Worm (Caenorhabditis elegans) whole organism, mixed stage, embryonic: ENCODE results near the gene cest-31.

Experiments used
- M03D4.4 ChIP-seq: sonication (generic microtip); optimal IDR thresholded peaks from 2 replicates; lab custom pipeline; 2017; ENCODE audit warnings: mild to moderate bottlenecking, missing genetic modification characterization, missing compliant biosample characterization
- bed-3 ChIP-seq: fragments of 200-800 bp; sonication (Bioruptor generic); optimal IDR thresholded peaks from 3 replicates; lab custom pipeline; 2018; ENCODE audit warnings: mild to moderate bottlenecking, missing genetic modification characterization, moderate library complexity, missing compliant biosample characterization
- blmp-1 ChIP-seq: fragments of 150-350 bp; optimal IDR thresholded peaks from 2 replicates; lab custom pipeline; 2014; ENCODE audit warnings: missing biosample characterization, missing genetic modification characterization
- ceh-39 ChIP-seq: fragments of 150-350 bp; optimal IDR thresholded peaks from 2 replicates; lab custom pipeline; 2014; ENCODE audit warnings: missing biosample characterization, missing genetic modification characterization
- ceh-43 ChIP-seq: fragments of 200-800 bp; sonication (Bioruptor generic); optimal IDR thresholded peaks from 2 replicates; lab custom pipeline; 2018; ENCODE audit warnings: mild to moderate bottlenecking, missing genetic modification characterization, moderate library complexity, missing compliant biosample characterization
- ceh-83 ChIP-seq: fragments of 200-800 bp; sonication (Bioruptor generic); optimal IDR thresholded peaks from 2 replicates; lab custom pipeline; 2018; ENCODE audit warnings: mild to moderate bottlenecking, missing genetic modification characterization, missing compliant biosample characterization
- ces-1 ChIP-seq: fragments of 150-350 bp; optimal IDR thresholded peaks from 2 replicates; lab custom pipeline; 2014; ENCODE audit warnings: missing biosample characterization, missing genetic modification reagents, missing genetic modification characterization
- cnd-1 ChIP-seq: fragments of 200-800 bp; sonication (Bioruptor generic); optimal IDR thresholded peaks from 2 replicates; lab custom pipeline; 2018; ENCODE audit warnings: mild to moderate bottlenecking, missing genetic modification characterization, missing compliant biosample characterization
- drap-1 ChIP-seq: fragments of 200-800 bp; sonication (Bioruptor generic); optimal IDR thresholded peaks from 3 replicates; lab custom pipeline; 2018; ENCODE audit warnings: mild to moderate bottlenecking, missing genetic modification characterization, missing compliant biosample characterization
- elt-1 ChIP-seq: sonication (generic microtip); optimal IDR thresholded peaks from 2 replicates; lab custom pipeline; 2017; ENCODE audit warnings: missing genetic modification characterization, mild to moderate bottlenecking, missing compliant biosample characterization, antibody characterized with exemption, moderate library complexity, borderline replicate concordance; ENCODE audit not compliant: insufficient read depth
- elt-3 ChIP-seq: fragments of 150-350 bp; optimal IDR thresholded peaks from 2 replicates; lab custom pipeline; 2014; ENCODE audit warnings: missing biosample characterization, missing genetic modification characterization
- flh-1 ChIP-seq: fragments of 200-800 bp; sonication (Bioruptor generic); optimal IDR thresholded peaks from 2 replicates; lab custom pipeline; 2018; ENCODE audit warnings: mild to moderate bottlenecking, missing genetic modification characterization, moderate library complexity, missing compliant biosample characterization
- ham-2 ChIP-seq: fragments of 200-800 bp; sonication (Bioruptor generic); optimal IDR thresholded peaks from 2 replicates; lab custom pipeline; 2018; ENCODE audit warnings: mild to moderate bottlenecking, missing genetic modification characterization, missing compliant biosample characterization
- hlh-1 ChIP-seq: fragments of 150-350 bp; optimal IDR thresholded peaks from 2 replicates; lab custom pipeline; 2014; ENCODE audit warnings: missing biosample characterization, missing genetic modification reagents, missing genetic modification characterization
- lin-13 ChIP-seq: fragments of 150-350 bp; optimal IDR thresholded peaks from 2 replicates; lab custom pipeline; 2014; ENCODE audit warnings: missing biosample characterization, missing genetic modification characterization
- lin-32 ChIP-seq: fragments of 200-800 bp; sonication (Bioruptor generic); optimal IDR thresholded peaks from 2 replicates; lab custom pipeline; 2018; ENCODE audit warnings: mild to moderate bottlenecking, missing genetic modification characterization, missing compliant biosample characterization
- lsy-2 ChIP-seq: fragments of 150-350 bp; optimal IDR thresholded peaks from 2 replicates; lab custom pipeline; 2014; ENCODE audit warnings: missing biosample characterization, missing genetic modification characterization
- mab-5 ChIP-seq: fragments of 150-350 bp; optimal IDR thresholded peaks from 2 replicates; lab custom pipeline; 2014; ENCODE audit warnings: missing biosample characterization, missing genetic modification characterization
- mep-1 ChIP-seq: fragments of 150-350 bp; optimal IDR thresholded peaks from 2 replicates; lab custom pipeline; 2017; ENCODE audit warnings: missing biosample characterization, missing genetic modification reagents, missing genetic modification characterization, inconsistent platforms
- mls-2 ChIP-seq: sonication (generic microtip); optimal IDR thresholded peaks from 2 replicates; lab custom pipeline; 2016; ENCODE audit warnings: mild to moderate bottlenecking, missing genetic modification characterization, moderate library complexity, missing compliant biosample characterization
- nhr-12 ChIP-seq: fragments of 150-350 bp; optimal IDR thresholded peaks from 2 replicates; lab custom pipeline; 2014; ENCODE audit warnings: missing biosample characterization, missing genetic modification characterization
- nhr-2 ChIP-seq: fragments of 150-350 bp; optimal IDR thresholded peaks from 2 replicates; lab custom pipeline; 2014; ENCODE audit warnings: missing biosample characterization, missing genetic modification characterization
- nhr-237 ChIP-seq: fragments of 150-350 bp; optimal IDR thresholded peaks from 2 replicates; lab custom pipeline; 2014; ENCODE audit warnings: missing biosample characterization, missing genetic modification characterization
- nhr-28 ChIP-seq: fragments of 150-350 bp; optimal IDR thresholded peaks from 2 replicates; lab custom pipeline; 2014; ENCODE audit warnings: missing biosample characterization, missing genetic modification characterization
- nhr-76 ChIP-seq: sonication (generic microtip); optimal IDR thresholded peaks from 2 replicates; lab custom pipeline; 2017; ENCODE audit warnings: missing biosample characterization, missing genetic modification characterization
- pha-4 ChIP-seq: fragments of 150-350 bp; optimal IDR thresholded peaks from 2 replicates; lab custom pipeline; 2018; ENCODE audit warnings: missing biosample characterization, missing genetic modification reagents, missing genetic modification characterization
- sem-2 ChIP-seq: fragments of 200-800 bp; sonication (Bioruptor generic); optimal IDR thresholded peaks from 2 replicates; lab custom pipeline; 2018; ENCODE audit warnings: mild to moderate bottlenecking, missing genetic modification characterization, missing compliant biosample characterization
- snpc-4 ChIP-seq: fragments of 150-350 bp; optimal IDR thresholded peaks from 2 replicates; lab custom pipeline; 2014; ENCODE audit warnings: missing biosample characterization, missing genetic modification characterization
- sptf-1 ChIP-seq: sonication (generic microtip); optimal IDR thresholded peaks from 2 replicates; lab custom pipeline; 2017; ENCODE audit warnings: mild to moderate bottlenecking, missing genetic modification characterization, moderate library complexity, missing compliant biosample characterization
- unc-120 ChIP-seq: sonication (generic microtip); optimal IDR thresholded peaks from 2 replicates; lab custom pipeline; 2017; ENCODE audit warnings: missing genetic modification characterization, missing compliant biosample characterization; ENCODE audit not compliant: poor library complexity, severe bottlenecking
- unc-39 ChIP-seq: fragments of 150-350 bp; optimal IDR thresholded peaks from 2 replicates; lab custom pipeline; 2014; ENCODE audit warnings: missing biosample characterization, missing genetic modification characterization
- unc-62 ChIP-seq: fragments of 150-350 bp; optimal IDR thresholded peaks from 2 replicates; lab custom pipeline; 2014; ENCODE audit warnings: missing biosample characterization, missing genetic modification reagents, missing genetic modification characterization
- zip-8 ChIP-seq: fragments of 150-350 bp; optimal IDR thresholded peaks from 2 replicates; lab custom pipeline; 2014; ENCODE audit warnings: missing biosample characterization, missing genetic modification characterization
- ztf-11 ChIP-seq: fragments of 150-350 bp; optimal IDR thresholded peaks from 2 replicates; lab custom pipeline; 2014; ENCODE audit warnings: missing biosample characterization, missing genetic modification characterization

The cest-31 gene

DNA sequence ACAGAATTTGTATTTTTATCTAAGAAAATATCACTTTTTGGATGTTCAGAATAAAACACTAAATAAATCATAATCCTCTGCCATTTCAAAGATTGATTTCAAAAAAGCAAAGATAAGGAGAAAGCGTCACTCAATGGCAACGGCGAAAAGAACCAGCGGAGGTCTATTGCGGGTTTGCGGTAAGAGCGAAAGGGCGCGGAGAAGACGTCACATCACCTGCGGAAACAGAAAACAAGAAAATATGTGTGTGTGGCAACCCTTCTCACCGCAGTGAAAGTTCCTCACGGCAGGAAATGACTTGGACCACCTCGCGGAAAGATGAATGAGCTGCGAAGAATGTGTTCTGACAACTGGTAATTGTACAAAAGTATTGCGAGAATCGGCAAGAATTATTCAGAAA is 25.8 kb downstream of the cest-31 start:
- no peak for TF ChIP-seq mep-1 (tag; lab: Kevin White, UChicago)
- TF ChIP-seq blmp-1 (tag; lab: Kevin White, UChicago): peak; percentile 82
- no peak for TF ChIP-seq ceh-83 (GFP tag; lab: Kevin White, UChicago)
- TF ChIP-seq ceh-39 (tag; lab: Kevin White, UChicago): no peak
- no peak for TF ChIP-seq unc-120 (tag; lab: Kevin White, UChicago)
- no peak for TF ChIP-seq lsy-2 (tag; lab: Kevin White, UChicago)
- no peak for TF ChIP-seq snpc-4 (tag; lab: Kevin White, UChicago)
- TF ChIP-seq, all 35 proteins: peak for 1

DNA sequence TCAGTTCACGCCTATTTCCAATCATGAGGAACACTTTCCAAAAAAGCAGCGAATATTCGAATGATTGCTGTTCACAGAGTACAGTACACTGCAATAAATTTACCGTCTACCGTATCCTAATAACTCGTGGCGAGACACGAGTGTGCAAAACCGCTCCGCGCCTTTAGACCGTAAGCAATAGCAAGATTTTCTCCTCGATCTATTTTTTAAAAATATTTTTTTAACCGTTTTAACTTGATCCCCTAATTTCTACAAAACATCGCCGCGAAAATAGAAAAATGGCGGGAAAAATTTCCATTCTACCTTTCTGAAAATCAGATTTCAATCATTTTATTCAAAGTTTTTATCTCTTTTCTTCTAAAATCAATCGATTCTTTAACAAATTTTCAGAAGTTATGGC is 28.6 kb downstream of the cest-31 start, which contains the start of gene era-1:
Gene era-1 (plus strand): TSS at position 366 of the 400 bp plus-strand sequence.
- TF ChIP-seq lin-13 (no peak), mep-1 (tag; lab: Kevin White, UChicago) (no peak), M03D4.4 (tag; lab: Kevin White, UChicago) (no peak), ceh-39 (tag; lab: Kevin White, UChicago) (no peak)
- TF ChIP-seq, all 35 proteins: peak for 0

DNA sequence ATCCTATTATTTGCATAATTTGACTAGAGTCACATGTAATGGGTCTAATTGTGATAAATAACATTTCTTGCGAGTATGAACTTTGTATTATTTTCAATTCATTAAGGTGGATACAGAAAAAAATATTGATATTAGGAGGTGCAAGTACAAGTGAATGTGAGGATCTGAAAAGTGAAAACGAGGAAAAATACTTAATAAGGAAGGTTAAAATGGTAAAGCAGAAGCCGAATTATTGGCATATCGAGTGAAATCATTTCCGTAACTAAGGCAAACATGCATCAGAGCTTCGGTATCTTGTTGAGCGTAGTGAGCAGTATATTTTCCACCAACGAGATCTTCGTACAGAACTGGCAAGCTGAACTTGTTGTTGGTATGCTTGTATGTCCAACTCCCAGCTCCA is 30.4 kb downstream of the cest-31 start:
- TF ChIP-seq zip-8 (tag; lab: Kevin White, UChicago): no peak
- TF ChIP-seq ham-2 (GFP tag; lab: Kevin White, UChicago): no peak
- no peak for TF ChIP-seq flh-1 (GFP tag; lab: Kevin White, UChicago)
- TF ChIP-seq nhr-12: no peak
- TF ChIP-seq mab-5: no peak
- no peak for TF ChIP-seq unc-39 (tag; lab: Kevin White, UChicago)
- no peak for TF ChIP-seq elt-3 (tag; lab: Kevin White, UChicago)
- no peak for TF ChIP-seq hlh-1 (tag; lab: Kevin White, UChicago)
- no peak for TF ChIP-seq mep-1 (tag; lab: Kevin White, UChicago)
- TF ChIP-seq ceh-39 (tag; lab: Kevin White, UChicago): no peak
- TF ChIP-seq snpc-4 (tag; lab: Kevin White, UChicago): no peak
- no peak for TF ChIP-seq nhr-237 (tag; lab: Kevin White, UChicago)
- no peak for TF ChIP-seq unc-62 (GFP tag; lab: Kevin White, UChicago)
- no peak for TF ChIP-seq nhr-28 (tag; lab: Kevin White, UChicago)
- no peak for TF ChIP-seq ceh-43 (GFP tag; lab: Kevin White, UChicago)
- TF ChIP-seq elt-1 (tag; lab: Kevin White, UChicago): no peak
- no peak for TF ChIP-seq M03D4.4 (tag; lab: Kevin White, UChicago)

DNA sequence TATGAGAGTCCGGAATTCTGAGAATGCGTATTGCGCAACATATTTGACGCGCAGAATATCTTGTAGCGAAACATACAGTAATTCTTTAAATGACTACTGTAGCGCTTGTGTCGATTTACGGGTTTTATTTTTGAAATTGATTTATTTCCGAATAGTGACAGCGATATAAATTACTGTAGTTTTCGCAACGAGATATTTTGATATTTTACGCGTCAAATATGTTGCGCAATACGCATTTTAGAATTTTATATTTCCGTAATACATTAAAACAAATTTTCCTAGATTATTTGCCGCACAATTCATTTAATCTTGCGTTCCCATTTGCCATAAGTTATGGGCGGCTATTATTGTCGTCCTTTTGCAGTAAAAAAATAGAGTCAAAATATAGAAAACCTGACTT is 31.3 kb downstream of the cest-31 start:
- TF ChIP-seq zip-8 (tag; lab: Kevin White, UChicago) (peak; percentile 91), mls-2 (tag; lab: Kevin White, UChicago) (no peak)

DNA sequence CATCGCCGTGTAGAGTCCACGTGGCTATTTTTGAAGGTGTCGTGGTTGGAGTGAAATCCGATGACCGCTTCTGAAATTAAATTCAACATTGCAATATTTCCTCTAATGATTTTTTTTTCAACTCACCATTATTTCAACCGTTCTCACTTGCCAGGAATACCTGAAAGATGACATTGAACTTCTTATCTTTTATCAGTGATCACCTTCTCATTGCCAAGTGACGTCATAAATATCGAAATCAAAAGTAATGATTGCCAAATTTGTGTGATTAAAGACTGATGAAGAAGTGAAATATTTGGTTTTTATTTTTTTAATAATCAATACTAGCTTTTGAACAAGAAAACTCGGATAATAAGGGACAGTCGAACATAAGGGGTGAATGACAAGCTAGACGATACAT is 32.7 kb downstream of the cest-31 start, which contains the start of gene W02F12.4:
Gene W02F12.4 (minus strand): TSS at position 164 of the 400 bp plus-strand sequence.
- TF ChIP-seq zip-8 (tag; lab: Kevin White, UChicago) (peak; percentile 3), blmp-1 (tag; lab: Kevin White, UChicago) (no peak)

DNA sequence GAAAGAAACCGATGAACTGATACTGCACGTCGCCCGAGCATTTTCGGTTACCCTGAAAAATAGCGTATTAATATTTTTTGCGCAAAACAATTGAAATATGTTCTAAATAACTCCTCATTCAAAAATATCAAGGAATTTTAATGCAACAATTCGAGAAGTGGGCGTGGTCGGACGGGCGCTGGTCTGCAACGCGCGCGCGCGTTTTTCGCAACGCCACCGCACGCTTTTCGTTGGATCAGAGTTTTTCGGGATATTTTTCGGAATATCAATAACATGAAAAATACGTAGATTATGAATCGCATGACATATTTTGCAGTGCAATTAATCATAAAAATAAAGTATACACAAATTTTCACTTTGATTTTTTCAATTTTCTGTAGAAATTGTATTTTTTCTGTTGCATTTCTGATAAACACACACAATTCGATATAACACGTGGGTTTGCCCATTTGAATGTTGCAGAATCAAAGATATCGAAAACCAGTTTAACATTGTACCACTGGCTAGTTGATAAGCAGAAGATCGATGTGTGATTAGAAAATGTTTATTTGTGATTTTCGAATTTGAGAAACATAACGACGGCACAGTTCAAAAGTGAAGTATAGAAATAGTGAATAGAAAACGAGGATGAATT is 35.1 kb downstream of the cest-31 start, which contains the start of gene dlst-1:
Gene dlst-1 (minus strand): TSS at position 52 of the 634 bp plus-strand sequence.
- TF ChIP-seq lsy-2 (tag; lab: Kevin White, UChicago): no peak
- no peak for TF ChIP-seq ceh-39 (tag; lab: Kevin White, UChicago)
- TF ChIP-seq ceh-43 (GFP tag; lab: Kevin White, UChicago): peak; percentile 59
- no peak for TF ChIP-seq sem-2 (GFP tag; lab: Kevin White, UChicago)
- no peak for TF ChIP-seq pha-4
- TF ChIP-seq nhr-28 (tag; lab: Kevin White, UChicago): no peak
- TF ChIP-seq lin-13: no peak
- TF ChIP-seq elt-3 (tag; lab: Kevin White, UChicago): no peak
- TF ChIP-seq ham-2 (GFP tag; lab: Kevin White, UChicago): no peak
- no peak for TF ChIP-seq ces-1
- TF ChIP-seq blmp-1 (tag; lab: Kevin White, UChicago): no peak
- no peak for TF ChIP-seq nhr-76
- no peak for TF ChIP-seq nhr-2 (tag; lab: Kevin White, UChicago)
- peak; percentile 76 for TF ChIP-seq M03D4.4 (tag; lab: Kevin White, UChicago)
- TF ChIP-seq nhr-12: no peak
- TF ChIP-seq elt-1 (tag; lab: Kevin White, UChicago): no peak
- no peak for TF ChIP-seq snpc-4 (tag; lab: Kevin White, UChicago)
- no peak for TF ChIP-seq unc-39 (tag; lab: Kevin White, UChicago)
- TF ChIP-seq mab-5: no peak
- no peak for TF ChIP-seq unc-62 (GFP tag; lab: Kevin White, UChicago)
- peak; percentile 7 for TF ChIP-seq cnd-1 (tag; lab: Kevin White, UChicago)
- no peak for TF ChIP-seq lin-32 (GFP tag; lab: Kevin White, UChicago)
- TF ChIP-seq ceh-83 (GFP tag; lab: Kevin White, UChicago): peak; percentile 55
- peak; percentile 58 for TF ChIP-seq drap-1 (GFP tag; lab: Kevin White, UChicago)
- peak; percentile 22 for TF ChIP-seq unc-120 (tag; lab: Kevin White, UChicago)
- peak; percentile 44 for TF ChIP-seq mep-1 (tag; lab: Kevin White, UChicago)
- TF ChIP-seq mls-2 (tag; lab: Kevin White, UChicago): peak; percentile 71
- TF ChIP-seq sptf-1 (tag; lab: Kevin White, UChicago): peak; percentile 80
- TF ChIP-seq ztf-11 (tag; lab: Kevin White, UChicago): no peak
- TF ChIP-seq flh-1 (GFP tag; lab: Kevin White, UChicago): no peak
- TF ChIP-seq zip-8 (tag; lab: Kevin White, UChicago): no peak
- TF ChIP-seq bed-3 (GFP tag; lab: Kevin White, UChicago): peak; percentile 13
- TF ChIP-seq nhr-237 (tag; lab: Kevin White, UChicago): no peak
